Worm (Caenorhabditis elegans) whole organism, L1 larva: ENCODE data around the gene C28A5.1.
A peak's percentile ranks its signal among the peaks of the same experiment; 100 is the strongest.

Source experiments
- C16A3.4 ChIP-seq: fragments of 150-350 bp; optimal IDR thresholded peaks from 2 replicates; lab custom pipeline; 2014; ENCODE audit warnings: missing biosample characterization, missing genetic modification characterization
- C34B4.2 ChIP-seq: sonication (generic microtip); optimal IDR thresholded peaks from 2 replicates; lab custom pipeline; 2017; ENCODE audit warnings: mild to moderate bottlenecking, missing genetic modification characterization, missing compliant biosample characterization
- F16B12.6 ChIP-seq: fragments of 150-350 bp; optimal IDR thresholded peaks from 2 replicates; lab custom pipeline; 2014; ENCODE audit warnings: missing biosample characterization, missing genetic modification characterization
- Y116A8C.19 ChIP-seq: sonication (generic microtip); optimal IDR thresholded peaks from 2 replicates; lab custom pipeline; 2016; ENCODE audit warnings: missing compliant biosample characterization, missing genetic modification characterization, borderline replicate concordance
- aha-1 ChIP-seq: fragments of 150-350 bp; optimal IDR thresholded peaks from 2 replicates; lab custom pipeline; 2014; ENCODE audit warnings: missing biosample characterization, missing genetic modification characterization
- aly-2 ChIP-seq: fragments of 150-350 bp; optimal IDR thresholded peaks from 2 replicates; lab custom pipeline; 2014; ENCODE audit warnings: missing biosample characterization, missing genetic modification characterization
- ama-1 ChIP-seq: fragments of 150-350 bp; optimal IDR thresholded peaks from 2 replicates; lab custom pipeline; 2014
- ceh-63 ChIP-seq: fragments of 200-800 bp; sonication (Bioruptor generic); optimal IDR thresholded peaks from 2 replicates; lab custom pipeline; 2018; ENCODE audit warnings: mild to moderate bottlenecking, missing genetic modification characterization, missing compliant biosample characterization
- ceh-8 ChIP-seq: fragments of 200-800 bp; sonication (Bioruptor generic); optimal IDR thresholded peaks from 2 replicates; lab custom pipeline; 2018; ENCODE audit warnings: mild to moderate bottlenecking, missing genetic modification characterization, moderate library complexity, missing compliant biosample characterization
- ceh-82 ChIP-seq, 3 experiments: fragments of 150-350 bp in 1 of 3; sonication (generic microtip) in 2 of 3; optimal IDR thresholded peaks; 2 replicates each; lab custom pipeline; 2014 to 2017; ENCODE audit warnings: missing biosample characterization in 3 of 3, missing genetic modification characterization in 3 of 3
- ceh-88 ChIP-seq: fragments of 200-800 bp; sonication (Bioruptor generic); IDR thresholded peaks from 2 replicates; pipeline ENCODE4 v1.3.6; 2022; ENCODE audit warnings: missing genetic modification characterization, missing compliant biosample characterization
- ces-1 ChIP-seq: fragments of 150-350 bp; optimal IDR thresholded peaks from 2 replicates; lab custom pipeline; 2014; ENCODE audit warnings: missing biosample characterization, missing genetic modification reagents, missing genetic modification characterization
- dsc-1 ChIP-seq: sonication (generic microtip); optimal IDR thresholded peaks from 2 replicates; lab custom pipeline; 2016; ENCODE audit warnings: mild to moderate bottlenecking, missing genetic modification characterization, missing compliant biosample characterization
- efl-3 ChIP-seq: fragments of 200-800 bp; sonication (Bioruptor generic); optimal IDR thresholded peaks from 2 replicates; lab custom pipeline; 2018; ENCODE audit warnings: mild to moderate bottlenecking, missing genetic modification characterization, missing compliant biosample characterization
- egl-13 ChIP-seq: sonication (generic microtip); optimal IDR thresholded peaks from 2 replicates; lab custom pipeline; 2016; ENCODE audit warnings: missing genotype, missing genetic modification reagents, missing genetic modification characterization, missing compliant biosample characterization
- elt-2 ChIP-seq: sonication (generic microtip); optimal IDR thresholded peaks from 2 replicates; lab custom pipeline; 2016; ENCODE audit warnings: missing genetic modification characterization, mild to moderate bottlenecking, inconsistent platforms, missing compliant biosample characterization, missing genetic modification reagents
- fkh-4 ChIP-seq: sonication (generic microtip); optimal IDR thresholded peaks from 2 replicates; lab custom pipeline; 2016; ENCODE audit warnings: missing compliant biosample characterization, missing genetic modification characterization, borderline replicate concordance
- fkh-8 ChIP-seq: sonication (generic microtip); optimal IDR thresholded peaks from 2 replicates; lab custom pipeline; 2016; ENCODE audit warnings: mild to moderate bottlenecking, missing genetic modification characterization, missing compliant biosample characterization
- grh-1 ChIP-seq: fragments of 200-800 bp; sonication (Bioruptor generic); IDR thresholded peaks from 2 replicates; pipeline ENCODE4 v1.3.6; 2022; ENCODE audit warnings: missing genetic modification reagents, missing genetic modification characterization, missing compliant biosample characterization
- hpl-2 ChIP-seq: fragments of 150-350 bp; optimal IDR thresholded peaks from 2 replicates; lab custom pipeline; 2014; ENCODE audit warnings: missing biosample characterization, missing genetic modification reagents, missing genetic modification characterization
- irx-1 ChIP-seq: sonication (generic microtip); optimal IDR thresholded peaks from 2 replicates; lab custom pipeline; 2016; ENCODE audit warnings: missing genetic modification characterization, missing compliant biosample characterization
- isw-1 ChIP-seq: fragments of 200-800 bp; sonication (Bioruptor generic); IDR thresholded peaks from 2 replicates; pipeline ENCODE4 v1.3.6; 2022; ENCODE audit warnings: missing genetic modification characterization, missing compliant biosample characterization
- lin-14 ChIP-seq: fragments of 200-800 bp; sonication (Bioruptor generic); optimal IDR thresholded peaks from 2 replicates; lab custom pipeline; 2018; ENCODE audit warnings: mild to moderate bottlenecking, missing genetic modification characterization, moderate library complexity, missing compliant biosample characterization
- lin-15B ChIP-seq: fragments of 150-350 bp; sonication (generic microtip); optimal IDR thresholded peaks from 3 replicates; lab custom pipeline; 2014; ENCODE audit warnings: missing biosample characterization, missing genetic modification characterization
- lin-35 ChIP-seq, 2 experiments: fragments of 150-350 bp; optimal IDR thresholded peaks; 2 replicates each; lab custom pipeline; 2014; ENCODE audit warnings: missing biosample characterization in 2 of 2, missing genetic modification characterization in 2 of 2, missing genetic modification reagents in 2 of 2
- lir-3 ChIP-seq: sonication (generic microtip); optimal IDR thresholded peaks from 2 replicates; lab custom pipeline; 2016; ENCODE audit warnings: mild to moderate bottlenecking, missing genetic modification characterization, moderate library complexity, missing compliant biosample characterization; ENCODE audit not compliant: poor library complexity
- lsy-2 ChIP-seq, 2 experiments: fragments of 150-350 bp; optimal IDR thresholded peaks; 2 replicates each; lab custom pipeline; 2014; ENCODE audit warnings: missing biosample characterization in 2 of 2, missing genetic modification characterization in 2 of 2
- mab-9 ChIP-seq: fragments of 200-800 bp; sonication (Bioruptor generic); IDR thresholded peaks from 2 replicates; pipeline ENCODE4 v1.3.6; 2022; ENCODE audit warnings: missing genetic modification reagents, missing genetic modification characterization, missing compliant biosample characterization
- mef-2 ChIP-seq: fragments of 150-350 bp; optimal IDR thresholded peaks from 2 replicates; lab custom pipeline; 2014; ENCODE audit warnings: missing biosample characterization, missing genetic modification characterization
- nhr-11 ChIP-seq: fragments of 150-350 bp; optimal IDR thresholded peaks from 2 replicates; lab custom pipeline; 2014; ENCODE audit warnings: missing biosample characterization, missing genetic modification characterization
- nhr-12 ChIP-seq: sonication (generic microtip); optimal IDR thresholded peaks from 2 replicates; lab custom pipeline; 2017; ENCODE audit warnings: missing biosample characterization, missing genetic modification characterization
- nhr-19 ChIP-seq: fragments of 200-800 bp; sonication (Bioruptor generic); conservative IDR thresholded peaks from 2 replicates; pipeline ENCODE4 v1.3.6; 2022; ENCODE audit warnings: missing genetic modification characterization, missing compliant biosample characterization
- nhr-237 ChIP-seq: fragments of 150-350 bp; optimal IDR thresholded peaks from 2 replicates; lab custom pipeline; 2014; ENCODE audit warnings: missing biosample characterization, missing genetic modification characterization
- nhr-47 ChIP-seq: sonication (generic microtip); optimal IDR thresholded peaks from 2 replicates; lab custom pipeline; 2016; ENCODE audit warnings: mild to moderate bottlenecking, missing genetic modification characterization, moderate library complexity, missing compliant biosample characterization
- nhr-71 ChIP-seq: sonication (generic microtip); optimal IDR thresholded peaks from 2 replicates; lab custom pipeline; 2016; ENCODE audit warnings: mild to moderate bottlenecking, missing genetic modification characterization, moderate library complexity, missing compliant biosample characterization
- nhr-76 ChIP-seq: sonication (generic microtip); optimal IDR thresholded peaks from 2 replicates; lab custom pipeline; 2017; ENCODE audit warnings: missing biosample characterization, missing genetic modification characterization
- nhr-77 ChIP-seq: fragments of 150-350 bp; optimal IDR thresholded peaks from 2 replicates; lab custom pipeline; 2014; ENCODE audit warnings: missing biosample characterization, missing genetic modification characterization
- nhr-84 ChIP-seq: sonication (generic microtip); optimal IDR thresholded peaks from 2 replicates; lab custom pipeline; 2017; ENCODE audit warnings: missing biosample characterization, missing genetic modification characterization
- pag-3 ChIP-seq: sonication (generic microtip); optimal IDR thresholded peaks from 2 replicates; lab custom pipeline; 2017; ENCODE audit warnings: missing genetic modification characterization, mild to moderate bottlenecking, missing compliant biosample characterization, antibody characterized with exemption, borderline replicate concordance; ENCODE audit not compliant: insufficient read depth
- pqm-1 ChIP-seq: sonication (generic microtip); optimal IDR thresholded peaks from 3 replicates; lab custom pipeline; 2017; ENCODE audit warnings: missing biosample characterization, missing genetic modification characterization
- skn-1 ChIP-seq: fragments of 150-350 bp; optimal IDR thresholded peaks from 2 replicates; lab custom pipeline; 2014; ENCODE audit warnings: missing biosample characterization, missing genetic modification characterization
- snpc-4 ChIP-seq: fragments of 150-350 bp; optimal IDR thresholded peaks from 2 replicates; lab custom pipeline; 2014; ENCODE audit warnings: missing biosample characterization, missing genetic modification characterization
- snu-23 ChIP-seq: sonication (generic microtip); optimal IDR thresholded peaks from 2 replicates; lab custom pipeline; 2016; ENCODE audit warnings: missing genetic modification characterization, missing compliant biosample characterization
- sox-4 ChIP-seq: sonication (generic microtip); optimal IDR thresholded peaks from 2 replicates; lab custom pipeline; 2016; ENCODE audit warnings: missing genetic modification characterization, missing compliant biosample characterization
- sptf-1 ChIP-seq: fragments of 150-350 bp; optimal IDR thresholded peaks from 2 replicates; lab custom pipeline; 2014; ENCODE audit warnings: missing biosample characterization, missing genetic modification characterization
- tbx-2 ChIP-seq: sonication (generic microtip); optimal IDR thresholded peaks from 2 replicates; lab custom pipeline; 2016; ENCODE audit warnings: missing genetic modification characterization, missing compliant biosample characterization
- tlp-1 ChIP-seq: fragments of 150-350 bp; optimal IDR thresholded peaks from 2 replicates; lab custom pipeline; 2014; ENCODE audit warnings: missing biosample characterization, missing genetic modification characterization
- unc-130 ChIP-seq: fragments of 150-350 bp; optimal IDR thresholded peaks from 2 replicates; lab custom pipeline; 2017; ENCODE audit warnings: missing biosample characterization, missing genetic modification characterization, inconsistent platforms
- unc-30 ChIP-seq: sonication (generic microtip); optimal IDR thresholded peaks from 2 replicates; lab custom pipeline; 2017; ENCODE audit warnings: missing biosample characterization, missing genetic modification characterization
- unc-86 ChIP-seq: sonication (generic microtip); optimal IDR thresholded peaks from 2 replicates; lab custom pipeline; 2016; ENCODE audit warnings: missing genetic modification characterization, missing compliant biosample characterization
- xbp-1 ChIP-seq: sonication (generic microtip); optimal IDR thresholded peaks from 2 replicates; lab custom pipeline; 2016; ENCODE audit warnings: missing genetic modification characterization, missing compliant biosample characterization
- zag-1 ChIP-seq: fragments of 150-350 bp; optimal IDR thresholded peaks from 2 replicates; lab custom pipeline; 2014; ENCODE audit warnings: missing biosample characterization, missing genetic modification characterization
- zip-4 ChIP-seq: fragments of 200-800 bp; sonication (Bioruptor generic); optimal IDR thresholded peaks from 2 replicates; lab custom pipeline; 2018; ENCODE audit warnings: mild to moderate bottlenecking, missing genetic modification characterization, moderate library complexity, missing compliant biosample characterization
- ztf-11 ChIP-seq, 2 experiments: sonication (generic microtip); optimal IDR thresholded peaks; 2 replicates each; lab custom pipeline; 2016 to 2017; ENCODE audit warnings: missing genetic modification characterization in 2 of 2, missing biosample characterization in 1 of 2, missing compliant biosample characterization in 1 of 2

The C28A5.1 gene

DNA sequence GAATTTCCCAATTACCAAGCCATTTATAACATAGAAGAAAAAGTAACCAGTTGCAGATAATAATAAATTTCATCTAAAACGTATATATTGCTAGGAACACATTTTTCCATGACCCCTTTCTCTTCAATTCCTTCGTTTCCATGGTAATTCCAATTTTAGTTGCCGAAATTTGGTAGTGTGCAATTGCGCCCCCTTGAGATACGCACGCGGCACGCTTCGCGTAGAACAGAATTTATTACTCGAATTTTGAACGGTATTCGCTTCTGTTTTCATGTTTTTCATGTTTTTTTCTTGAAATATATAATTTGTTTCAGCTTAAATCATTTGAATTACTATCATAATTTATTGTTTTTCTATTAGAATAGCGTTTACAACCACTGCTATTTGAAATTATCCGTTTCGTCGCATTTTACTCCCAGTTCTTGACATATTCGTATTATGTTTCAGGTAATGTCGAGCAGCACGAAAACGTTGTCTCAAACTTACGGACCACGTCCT lies 29.8 kb downstream of the C28A5.1 start, which contains the start of the genes R07E5.17 and snfc-5 (continued):
- TF ChIP-seq irx-1 (tag; lab: Kevin White, UChicago) (no peak), zag-1 (tag; lab: Kevin White, UChicago) (no peak), grh-1 (GFP tag; lab: Robert Waterston, UW) (no peak), mef-2 (no peak), aly-2 (no peak), ama-1 (lab: Kevin White, UChicago) (no peak), ces-1 (GFP tag; lab: Kevin White, UChicago) (no peak), nhr-11 (tag; lab: Kevin White, UChicago) (no peak), ceh-82 (tag; optimal IDR thresholded peaks at IDR 0.05; lab: Kevin White, UChicago) (peak in 1 of 3 experiments; percentile 42), elt-2 (no peak), aha-1 (tag; lab: Kevin White, UChicago) (no peak), C34B4.2 (tag; lab: Kevin White, UChicago) (no peak), ztf-11 (tag; optimal IDR thresholded peaks at IDR 0.05; lab: Kevin White, UChicago) (no peak), lsy-2 (tag; optimal IDR thresholded peaks at IDR 0.05; lab: Kevin White, UChicago) (peak; percentile 26 to 78), dsc-1 (tag; lab: Kevin White, UChicago) (no peak), isw-1 (GFP tag; lab: Robert Waterston, UW) (no peak), pag-3 (tag; lab: Kevin White, UChicago) (no peak), Y116A8C.19 (tag; lab: Kevin White, UChicago) (no peak), nhr-71 (tag; lab: Kevin White, UChicago) (no peak), xbp-1 (tag; lab: Kevin White, UChicago) (peak; percentile 15), unc-130 (no peak), sox-4 (no peak), fkh-4 (tag; lab: Kevin White, UChicago) (no peak), snpc-4 (tag; lab: Kevin White, UChicago) (peak; percentile 18), zip-4 (GFP tag; lab: Kevin White, UChicago) (no peak), sptf-1 (tag; lab: Kevin White, UChicago) (no peak), snu-23 (GFP tag; lab: Kevin White, UChicago) (no peak), nhr-84 (tag; lab: Kevin White, UChicago) (no peak), nhr-77 (peak; percentile 4), F16B12.6 (peak; percentile 46), lir-3 (no peak), fkh-8 (tag; lab: Kevin White, UChicago) (peak; percentile 14), nhr-47 (tag; lab: Kevin White, UChicago) (no peak), nhr-237 (no peak), ceh-63 (no peak), lin-14 (no peak), efl-3 (GFP tag; lab: Kevin White, UChicago) (no peak), skn-1 (peak; percentile 59), C16A3.4 (peak; percentile 55), nhr-76 (tag; lab: Kevin White, UChicago) (no peak), hpl-2 (GFP tag; lab: Kevin White, UChicago) (no peak), tlp-1 (tag; lab: Kevin White, UChicago) (no peak), pqm-1 (no peak), lin-15B (tag; lab: Kevin White, UChicago) (peak; percentile 54), nhr-19 (no peak), ceh-8 (GFP tag; lab: Kevin White, UChicago) (no peak), tbx-2 (tag; lab: Kevin White, UChicago) (no peak), unc-86 (no peak), egl-13 (no peak), lin-35 (GFP tag; optimal IDR thresholded peaks at IDR 0.05; lab: Kevin White, UChicago) (peak; percentile 48 to 80), unc-30 (no peak), nhr-12 (tag; lab: Kevin White, UChicago) (no peak), ceh-88 (GFP tag; lab: Robert Waterston, UW) (no peak), mab-9 (GFP tag; lab: Robert Waterston, UW) (no peak)
